Worm (Caenorhabditis elegans) whole organism, dauer: ENCODE measurements around the gene F55A4.13.

Source experiments
- unc-62 ChIP-seq: sonication (generic microtip); optimal IDR thresholded peaks from 2 replicates; lab custom pipeline; 2017; ENCODE audit warnings: missing biosample characterization, missing genetic modification reagents, missing genetic modification characterization

The F55A4.13 gene

ce11 chrX:1017456-1017855, at the start of gene F55A4.13, which contains the start of gene nlf-1:
TSS of gene F55A4.13 (minus strand) at chrX:1017556.
TSS of gene nlf-1 (minus strand) at chrX:1017567.
- TF ChIP-seq unc-62 (GFP tag; lab: Kevin White, UChicago): no peak

ce11 chrX:1064064-1064463, 46.7 kb upstream of the F55A4.13 start:
- no peak for TF ChIP-seq unc-62 (GFP tag; lab: Kevin White, UChicago)

- no peak for TF ChIP-seq unc-62 (GFP tag; lab: Kevin White, UChicago)
Observed at ce11 chrX:1062403-1063073, 45.2 kb upstream of the F55A4.13 start, which contains the start of gene unc-1. TSS of gene unc-1 (minus strand) at chrX:1062453.

- no peak for TF ChIP-seq unc-62 (GFP tag; lab: Kevin White, UChicago)
Observed at ce11 chrX:1060705-1061104, 43.3 kb upstream of the F55A4.13 start.

ce11 chrX:1057821-1058377, 40.5 kb upstream of the F55A4.13 start:
- TF ChIP-seq unc-62 (GFP tag; lab: Kevin White, UChicago): no peak

- TF ChIP-seq unc-62 (GFP tag; lab: Kevin White, UChicago): no peak
Observed at ce11 chrX:1053929-1054328, 36.6 kb upstream of the F55A4.13 start, which contains the start of gene ncs-3. TSS of gene ncs-3 (plus strand) at chrX:1054081.

- TF ChIP-seq unc-62 (GFP tag; lab: Kevin White, UChicago): no peak
Observed at ce11 chrX:1052960-1053359, 35.6 kb upstream of the F55A4.13 start.

- TF ChIP-seq unc-62 (GFP tag; lab: Kevin White, UChicago): no peak
Observed at ce11 chrX:1051041-1051440, 33.7 kb upstream of the F55A4.13 start.

- no peak for TF ChIP-seq unc-62 (GFP tag; lab: Kevin White, UChicago)
Observed at ce11 chrX:1046156-1046831, 28.9 kb upstream of the F55A4.13 start, which contains the start of gene vpat-1. TSS of gene vpat-1 (minus strand) at chrX:1046206.

ce11 chrX:1044327-1044726, 27.0 kb upstream of the F55A4.13 start:
- TF ChIP-seq unc-62 (GFP tag; lab: Kevin White, UChicago): no peak

- no peak for TF ChIP-seq unc-62 (GFP tag; lab: Kevin White, UChicago)
Observed at ce11 chrX:1038347-1038746, 21.0 kb upstream of the F55A4.13 start, which contains the start of gene F55A4.7. TSS of gene F55A4.7 (minus strand) at chrX:1038447.

ce11 chrX:1035039-1035598, 17.8 kb upstream of the F55A4.13 start, which contains the start of the genes stau-1 and sec-22:
TSS of gene stau-1 (minus strand) at chrX:1035286.
TSS of gene sec-22 (plus strand) at chrX:1035548.
- no peak for TF ChIP-seq unc-62 (GFP tag; lab: Kevin White, UChicago)

- no peak for TF ChIP-seq unc-62 (GFP tag; lab: Kevin White, UChicago)
Observed at ce11 chrX:1030867-1031266, 13.5 kb upstream of the F55A4.13 start.

ce11 chrX:1027370-1027769, 10.0 kb upstream of the F55A4.13 start:
- no peak for TF ChIP-seq unc-62 (GFP tag; lab: Kevin White, UChicago)

- TF ChIP-seq unc-62 (GFP tag; lab: Kevin White, UChicago): no peak
Observed at ce11 chrX:1026722-1027121, 9.4 kb upstream of the F55A4.13 start.

- no peak for TF ChIP-seq unc-62 (GFP tag; lab: Kevin White, UChicago)
Observed at ce11 chrX:1025010-1025409, 7.7 kb upstream of the F55A4.13 start, which contains the start of gene F55A4.3. TSS of gene F55A4.3 (minus strand) at chrX:1025110.
